Fruit fly (Drosophila melanogaster) whole organism, larva: Measurements from ENCODE around the gene CG17572.

Experiments
- noc ChIP-seq: fragments of 200-800 bp; sonication (Bioruptor generic); optimal IDR thresholded peaks from 3 replicates; lab custom pipeline; 2019; ENCODE audit warnings: missing biosample characterization, mild to moderate bottlenecking, missing genetic modification characterization, moderate library complexity

Gene CG17572

DNA sequence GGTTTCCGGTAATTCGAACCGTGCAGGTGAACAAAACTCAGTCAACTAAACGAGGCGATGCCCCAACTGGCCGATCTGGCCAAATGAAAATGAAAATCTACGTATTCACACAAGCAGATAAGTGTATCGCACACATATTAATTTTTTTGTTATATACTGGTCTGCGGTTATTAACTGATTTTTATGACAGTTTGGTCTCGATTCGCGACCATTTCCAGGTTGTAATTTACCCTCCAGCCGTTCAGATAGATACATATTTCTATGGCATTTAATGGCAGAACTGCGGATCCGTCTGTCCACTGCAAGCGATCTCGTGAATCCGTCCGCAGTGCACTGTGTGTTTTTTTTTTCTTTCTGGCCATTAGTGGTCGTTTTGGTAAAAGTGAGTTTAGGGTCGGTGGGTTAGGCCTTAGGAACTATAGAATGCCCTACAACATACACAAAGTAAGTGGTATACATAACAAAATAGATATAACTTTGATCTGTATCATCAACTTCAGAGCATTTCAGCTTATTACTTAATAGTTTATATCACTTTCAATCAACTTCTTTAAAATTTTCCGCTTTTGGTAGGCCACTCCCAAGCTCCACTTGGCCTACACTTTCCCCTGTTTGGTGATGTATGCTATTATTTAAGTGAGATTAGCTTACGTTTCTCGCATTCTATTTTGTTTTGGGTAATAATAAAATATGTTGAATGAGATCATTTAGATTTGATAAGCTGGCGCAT, at the start of gene CG17572:
CG17572 (minus strand) TSS at position 51 of the 730 bp plus-strand sequence.
- TF ChIP-seq noc = no peak

DNA sequence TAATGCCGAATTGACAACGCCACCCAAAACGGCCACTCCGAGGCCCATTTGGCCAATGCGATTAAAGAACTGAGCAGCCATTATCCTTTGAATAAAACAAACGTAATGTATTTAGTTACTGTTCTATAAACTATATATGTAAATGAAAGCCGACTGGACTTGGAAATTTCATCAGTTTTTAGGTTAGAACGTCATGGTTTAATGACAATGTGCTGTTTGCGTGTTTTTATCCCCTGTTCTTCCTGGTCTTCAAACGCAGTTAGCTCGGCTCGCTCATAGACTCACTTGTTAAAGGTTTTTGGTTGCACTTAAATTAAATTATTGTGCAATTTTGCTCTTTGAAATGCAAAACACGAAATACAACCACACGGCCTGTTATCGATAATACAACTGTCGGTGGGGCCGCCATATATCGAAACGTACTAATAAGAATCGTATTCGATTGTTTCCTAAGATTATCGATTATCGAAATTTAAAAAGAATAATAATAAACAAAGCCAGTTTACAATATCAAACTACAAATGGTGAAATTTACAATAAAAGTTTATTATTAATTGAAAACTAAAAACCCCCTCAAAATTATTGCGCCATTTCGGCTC, 49.6 kb upstream of the CG17572 start, which contains the start of gene Phb1:
Phb1 (minus strand) TSS at position 398 of the 599 bp plus-strand sequence.
- TF ChIP-seq noc = no peak

DNA sequence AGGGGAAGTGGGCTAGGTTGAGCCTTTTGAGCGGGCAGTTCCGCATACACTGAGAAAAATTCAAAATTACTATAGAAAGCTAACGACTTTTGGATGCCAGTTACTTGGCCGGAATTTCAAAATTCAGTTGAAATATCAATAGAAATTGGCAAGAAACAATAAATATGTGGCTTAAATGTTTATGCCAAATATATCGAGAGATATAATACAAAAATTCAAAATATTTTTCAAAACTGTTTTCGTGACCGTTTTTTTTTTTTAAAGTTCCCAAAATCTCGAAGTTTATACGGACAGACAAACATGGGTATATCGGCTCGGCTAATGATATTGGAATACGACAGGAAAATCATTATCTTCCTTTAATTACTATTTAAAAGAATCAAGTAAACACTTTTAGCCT, 47.0 kb upstream of the CG17572 start:
- TF ChIP-seq noc = no peak

DNA sequence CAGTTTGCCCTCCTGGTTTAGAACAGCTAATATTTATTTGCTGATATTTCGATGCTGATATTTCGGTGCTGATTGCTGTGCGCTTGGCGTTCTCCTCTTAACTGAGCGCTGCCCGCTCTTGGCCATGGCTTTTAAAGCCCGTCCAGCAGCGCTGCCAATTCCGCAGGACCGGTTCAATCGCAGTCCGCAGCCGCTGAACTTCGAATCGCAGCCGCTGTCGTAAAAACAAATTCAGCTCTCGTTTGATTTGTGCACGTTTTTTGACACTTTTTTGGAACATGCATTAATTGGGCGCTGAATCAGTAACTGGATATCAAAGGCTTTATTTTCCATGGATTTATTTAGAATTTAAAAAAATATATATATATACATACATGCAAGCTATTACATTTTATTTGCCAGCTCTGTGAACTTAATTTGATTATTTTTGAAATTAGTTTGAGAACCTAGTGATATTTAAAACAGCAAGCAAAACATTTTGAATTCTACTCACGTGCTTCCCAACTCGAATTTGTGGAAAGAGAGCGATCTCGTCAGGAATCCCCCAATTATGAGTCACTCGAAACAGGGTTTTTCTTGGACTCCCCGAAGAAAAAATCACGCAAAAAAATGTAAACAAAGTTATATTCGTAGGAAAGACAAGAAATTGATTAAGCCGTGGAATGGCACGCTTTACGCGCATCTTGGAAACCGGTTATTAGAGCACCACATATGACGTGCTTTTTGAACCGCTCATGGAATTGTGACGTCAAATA, 46.4 kb upstream of the CG17572 start, which contains the start of gene Ddc:
Ddc (minus strand) TSS at position 111 of the 755 bp plus-strand sequence.
- no peak for TF ChIP-seq noc

DNA sequence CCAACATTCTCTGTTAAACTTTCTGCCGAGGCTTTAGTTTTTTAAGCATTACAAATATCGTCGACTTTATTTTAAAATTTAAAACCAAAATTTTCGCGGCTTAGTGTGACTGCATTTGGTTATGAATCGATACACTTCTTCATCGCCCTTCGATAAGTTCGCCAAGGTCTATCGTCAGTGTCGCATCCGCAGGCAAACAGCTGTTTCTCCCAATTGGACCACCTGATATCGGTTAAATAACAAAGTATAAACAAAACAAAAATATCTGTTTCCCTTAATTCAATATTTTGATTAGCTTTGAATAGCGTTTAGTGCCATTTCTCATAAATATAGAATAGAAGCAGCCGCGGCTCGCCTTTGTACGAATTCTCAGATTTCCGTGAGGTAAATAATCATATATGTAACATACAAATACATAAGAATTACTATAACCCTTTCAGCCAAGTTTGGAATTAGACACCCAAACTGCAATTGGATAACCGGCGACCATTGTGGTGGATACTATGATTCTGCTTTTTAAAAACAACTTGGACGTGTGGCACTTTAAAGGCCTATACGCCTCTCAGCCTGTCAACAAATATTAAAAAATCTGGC, 40.3 kb upstream of the CG17572 start, which contains the start of gene CG10561:
CG10561 (plus strand) TSS at position 219 of the 594 bp plus-strand sequence.
- TF ChIP-seq noc = no peak

DNA sequence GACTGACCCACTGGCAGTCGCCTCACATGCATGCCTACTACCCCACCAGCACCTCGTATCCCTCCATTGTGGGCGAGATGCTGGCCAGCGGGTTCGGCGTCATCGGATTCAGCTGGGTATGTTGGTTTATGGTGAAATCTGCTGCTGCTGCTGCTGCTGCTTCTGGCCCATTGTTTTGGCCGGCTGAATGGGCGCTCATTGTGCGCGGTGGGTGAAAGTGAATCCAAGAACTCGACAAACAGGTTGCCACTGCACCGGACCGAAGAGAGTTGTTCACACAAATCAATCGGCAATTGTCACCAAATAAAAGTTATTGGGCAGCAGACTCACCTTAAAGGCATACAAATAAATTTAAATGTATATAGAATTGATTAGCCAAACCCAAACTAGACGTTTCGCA, 38.3 kb upstream of the CG17572 start:
- no peak for TF ChIP-seq noc

DNA sequence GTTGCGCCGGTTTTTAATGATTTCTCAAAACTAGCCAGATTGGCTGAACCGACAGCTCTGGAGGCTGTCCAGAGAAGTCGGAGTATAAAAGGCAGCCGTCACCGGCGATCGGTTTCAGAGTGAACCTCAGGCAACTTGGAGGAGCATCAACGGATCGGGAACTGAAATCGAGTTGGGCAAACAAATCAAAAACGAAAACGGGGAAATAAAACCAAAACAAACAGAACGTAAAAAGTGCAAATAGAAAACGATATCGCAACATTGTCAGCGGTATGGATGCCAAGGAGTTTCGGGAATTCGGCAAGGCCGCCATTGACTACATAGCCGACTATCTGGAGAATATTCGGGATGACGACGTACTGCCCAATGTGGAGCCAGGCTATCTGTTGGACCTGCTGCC, 37.8 kb upstream of the CG17572 start:
- no peak for TF ChIP-seq noc

DNA sequence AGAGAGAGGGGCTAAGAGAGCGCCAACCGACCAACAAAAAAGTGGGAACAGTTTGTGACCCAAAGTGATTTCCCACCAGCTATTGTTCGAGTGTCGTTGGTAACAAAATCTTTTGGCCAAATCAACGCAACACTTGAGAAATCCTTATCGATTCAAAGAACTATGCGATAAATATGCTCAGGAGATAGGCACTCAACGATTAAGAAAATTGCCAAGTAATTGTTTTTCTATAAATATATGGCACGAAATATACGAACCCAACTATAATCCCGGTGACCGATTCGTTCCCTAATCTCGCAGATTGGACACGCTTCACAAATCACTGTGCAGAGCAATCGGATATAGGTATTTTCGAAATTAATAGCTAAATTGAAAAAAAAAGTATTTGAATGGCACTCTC, 37.2 kb upstream of the CG17572 start:
- TF ChIP-seq noc = peak; percentile 59

DNA sequence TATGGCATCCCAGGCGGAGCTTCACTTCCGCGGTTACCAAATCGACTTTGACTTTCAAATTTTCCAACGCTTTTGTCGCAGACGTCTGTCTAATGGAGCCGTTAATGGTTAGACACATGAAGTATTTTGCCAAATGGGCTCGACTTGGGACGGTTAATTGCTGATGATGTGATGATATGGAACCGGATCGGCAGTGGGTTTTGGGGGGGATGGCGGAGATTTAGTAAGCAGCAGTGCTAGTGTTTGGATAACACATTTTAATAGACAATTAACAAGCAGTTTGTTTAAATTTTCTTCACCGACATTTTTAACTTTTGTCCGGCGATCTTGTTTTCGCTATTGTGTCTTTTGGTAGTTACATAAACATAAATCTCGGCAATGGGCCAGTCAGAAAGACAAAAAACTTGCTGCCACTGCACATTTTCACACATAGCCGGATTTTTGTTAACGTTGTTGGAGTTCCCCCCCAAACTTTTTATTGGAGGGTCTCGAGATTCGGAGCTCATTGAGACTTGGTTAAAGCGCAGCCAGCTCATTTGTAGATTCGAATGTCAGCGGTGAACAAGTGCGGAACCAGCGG, 35.8 kb upstream of the CG17572 start, which contains the start of gene amd:
amd (plus strand) TSS at position 530 of the 580 bp plus-strand sequence.
- no peak for TF ChIP-seq noc

DNA sequence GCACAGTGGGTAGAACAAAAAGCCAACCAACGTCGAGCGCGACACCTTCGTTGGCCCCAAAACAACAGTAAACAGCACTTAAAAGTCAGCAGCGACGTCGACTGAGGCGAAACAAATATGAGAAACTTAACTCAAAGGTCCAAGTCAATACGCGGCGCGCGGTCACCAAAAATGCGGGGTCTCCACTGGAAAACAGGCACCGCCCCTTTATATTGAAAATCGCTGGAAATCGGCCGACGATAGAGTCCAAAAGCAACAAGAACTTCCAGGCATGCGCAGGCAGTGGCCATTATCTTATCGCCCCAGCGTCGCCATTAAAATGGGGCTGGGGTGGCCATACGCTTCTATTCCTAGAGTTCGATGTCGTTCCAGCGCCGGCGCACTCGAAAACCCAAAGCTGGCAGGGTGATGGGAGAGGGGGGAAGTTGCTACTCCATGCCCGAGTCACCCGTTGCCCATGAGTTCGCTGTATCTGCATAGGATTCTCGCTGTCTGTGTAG, 34.5 kb upstream of the CG17572 start, which contains the start of gene Lim3:
Lim3 (minus strand) TSS at position 51 of the 500 bp plus-strand sequence.
- no peak for TF ChIP-seq noc

DNA sequence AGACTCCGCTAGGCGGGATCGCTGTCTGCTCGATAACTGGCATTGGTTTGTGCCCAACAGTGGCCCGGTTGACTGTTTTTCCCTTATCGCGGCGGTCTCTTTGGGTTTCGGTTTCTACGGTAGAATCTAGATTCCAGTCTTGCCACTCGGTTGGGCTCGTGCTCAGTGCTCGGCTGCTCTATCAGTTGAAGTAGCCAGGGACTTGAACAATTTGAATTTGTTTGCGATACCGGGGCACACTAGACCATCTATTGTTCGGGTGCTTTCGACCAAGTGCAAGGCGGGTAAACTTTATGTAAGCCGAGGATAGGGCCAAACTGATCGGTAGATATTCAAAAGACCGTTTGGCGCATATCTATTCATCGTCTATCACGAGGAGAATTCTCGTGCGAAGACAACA, 32.3 kb upstream of the CG17572 start:
- no peak for TF ChIP-seq noc

DNA sequence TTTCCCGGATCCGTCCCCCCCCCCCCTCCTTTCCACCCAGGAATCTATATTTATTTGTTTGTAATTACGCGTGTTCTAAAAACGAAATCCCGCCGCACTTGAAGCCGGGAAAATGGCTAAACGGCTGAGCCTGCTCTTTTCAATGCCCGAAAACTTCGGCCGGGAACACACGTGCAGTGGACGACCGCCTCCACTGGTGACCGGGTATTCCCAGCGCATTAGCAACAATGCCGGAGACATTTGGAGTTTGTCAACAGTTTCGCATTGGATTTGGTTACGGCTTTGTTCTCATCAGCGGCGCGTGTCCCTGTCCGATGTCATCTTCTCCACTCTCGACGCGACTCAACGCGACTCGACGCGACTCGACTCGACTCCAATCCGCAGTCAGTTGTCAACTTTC, 30.4 kb upstream of the CG17572 start:
- TF ChIP-seq noc = no peak

DNA sequence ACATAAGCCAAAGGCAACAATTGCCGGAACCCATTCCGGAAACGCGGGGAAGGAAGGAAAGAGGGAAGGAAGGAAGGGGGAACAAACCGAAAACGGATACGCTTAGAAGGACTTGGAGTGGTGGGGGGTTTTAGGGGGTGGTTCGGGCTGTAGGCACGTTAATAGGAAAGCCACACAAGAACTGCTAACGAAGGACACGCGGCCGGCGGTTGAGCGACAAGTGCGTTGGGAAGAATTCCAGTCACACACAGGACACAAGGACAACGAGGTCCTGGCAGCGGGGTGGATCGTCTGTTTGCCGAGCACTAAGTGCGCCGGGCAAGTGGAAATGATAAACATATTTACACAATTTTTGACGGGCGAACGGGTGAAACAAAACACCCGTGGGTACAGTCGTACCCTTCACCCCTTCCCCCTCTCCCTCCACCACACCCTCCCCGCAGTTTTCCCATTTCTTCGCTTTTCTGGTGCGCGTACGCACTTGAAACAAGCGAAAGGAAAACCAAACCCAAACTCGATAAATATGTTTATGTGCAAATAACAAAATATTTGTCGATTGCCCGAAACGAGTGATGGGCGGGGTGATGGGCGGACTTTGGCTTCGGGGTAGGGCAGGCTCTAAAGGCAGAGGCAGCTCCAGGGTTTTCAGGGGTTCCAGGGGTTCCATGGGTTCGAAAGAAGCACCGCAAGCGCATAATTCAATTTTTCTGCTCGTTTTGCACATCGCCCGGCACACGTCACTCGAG, 29.4 kb upstream of the CG17572 start:
- TF ChIP-seq noc = no peak

DNA sequence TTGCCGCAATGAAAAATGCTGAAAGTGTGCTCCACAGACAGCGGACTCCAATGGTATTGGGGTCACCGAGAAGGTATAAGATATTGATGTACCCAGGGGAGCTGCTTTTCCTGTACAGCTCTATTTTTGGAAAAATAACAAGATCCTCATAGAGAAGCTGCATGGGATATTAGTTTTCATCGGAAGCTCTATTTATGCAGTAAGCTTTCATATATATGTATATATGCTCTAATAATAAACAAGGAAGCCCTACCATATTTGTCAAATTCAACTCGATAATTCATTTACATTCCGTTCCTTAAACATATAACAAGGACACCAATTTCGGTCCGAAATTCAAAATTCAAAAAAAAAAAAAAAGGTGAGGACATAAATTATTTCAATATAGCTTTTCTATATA, 27.8 kb upstream of the CG17572 start, which contains the start of the genes CG17344 and CG43731:
CG17344 (plus strand) TSS at position 301 of the 400 bp plus-strand sequence.
CG43731 (plus strand) TSS at position 301 of the 400 bp plus-strand sequence.
- no peak for TF ChIP-seq noc

DNA sequence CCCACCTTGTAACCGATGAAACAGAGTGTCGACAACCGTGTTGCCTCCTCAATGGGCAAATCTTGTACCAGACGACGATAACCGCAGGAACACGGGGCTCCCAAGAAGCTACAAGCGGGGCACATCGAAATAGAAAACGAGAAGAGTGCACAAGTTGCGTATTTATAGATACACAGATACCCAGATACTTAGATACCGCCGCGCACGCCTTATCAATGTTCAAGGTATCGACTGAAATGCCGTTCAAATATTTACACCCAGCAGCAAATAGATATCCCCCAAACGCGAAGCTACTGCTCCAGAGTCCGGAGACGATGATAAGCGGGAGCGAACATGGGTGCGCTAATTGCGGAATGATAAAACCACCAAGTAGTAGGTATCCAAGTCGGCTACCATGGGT, 24.7 kb upstream of the CG17572 start:
- no peak for TF ChIP-seq noc
